Worm (Caenorhabditis elegans): ENCODE results near the gene R02E4.1.

ce11 chrX:4100473-4100872 lies 3.9 kb downstream of the R02E4.1 start, which contains the start of gene clh-4:
- no peak for TF ChIP-seq nhr-28 (tag; optimal IDR thresholded peaks at IDR 0.05)
- no peak for TF ChIP-seq ceh-39 (tag; optimal IDR thresholded peaks at IDR 0.05)
- TF ChIP-seq ces-1 (GFP tag; optimal IDR thresholded peaks at IDR 0.05): no peak
- no peak for TF ChIP-seq nhr-237 (tag; optimal IDR thresholded peaks at IDR 0.05)
- TF ChIP-seq unc-120 (tag; optimal IDR thresholded peaks at IDR 0.05; ENCODE audit: poor library complexity, severe bottlenecking): no peak
- TF ChIP-seq ham-2 (GFP tag; optimal IDR thresholded peaks at IDR 0.05): no peak
- no peak for TF ChIP-seq nhr-12 (tag; optimal IDR thresholded peaks at IDR 0.05)
- TF ChIP-seq elt-1 (tag; optimal IDR thresholded peaks at IDR 0.05; ENCODE audit: borderline replicate concordance, insufficient read depth): no peak
- no peak for TF ChIP-seq lin-13 (tag; optimal IDR thresholded peaks at IDR 0.05)
- no peak for TF ChIP-seq ztf-11 (tag; optimal IDR thresholded peaks at IDR 0.05)
